Worm (Caenorhabditis elegans) whole organism, midembryonic: ENCODE data around the gene R08F11.4.

ENCODE experiments used
- T22C8.4 ChIP-seq: fragments of 200-800 bp; sonication (Bioruptor generic); IDR thresholded peaks from 2 replicates; pipeline ENCODE4 v1.3.6; 2022; ENCODE audit warnings: missing genetic modification characterization, missing compliant biosample characterization
- cog-1 ChIP-seq: sonication (generic microtip); optimal IDR thresholded peaks from 2 replicates; lab custom pipeline; 2016; ENCODE audit warnings: missing genetic modification characterization, missing compliant biosample characterization
- flt-1 ChIP-seq: fragments of 200-800 bp; sonication (Bioruptor generic); IDR thresholded peaks from 2 replicates; pipeline ENCODE4 v1.3.6; 2022; ENCODE audit warnings: missing genetic modification characterization, missing compliant biosample characterization
- klf-2 ChIP-seq: fragments of 200-800 bp; sonication (Bioruptor generic); conservative IDR thresholded peaks from 2 replicates; pipeline ENCODE4 v1.3.6; 2022; ENCODE audit warnings: missing genetic modification reagents, missing genetic modification characterization, missing compliant biosample characterization
- med-1 ChIP-seq: sonication (generic microtip); optimal IDR thresholded peaks from 2 replicates; lab custom pipeline; 2017; ENCODE audit warnings: missing genetic modification characterization, mild to moderate bottlenecking, missing compliant biosample characterization, antibody characterized with exemption, missing genetic modification reagents; ENCODE audit not compliant: insufficient read depth
- ref-1 ChIP-seq: fragments of 200-800 bp; sonication (Bioruptor generic); conservative IDR thresholded peaks from 2 replicates; pipeline ENCODE4 v1.3.6; 2022; ENCODE audit warnings: missing genetic modification reagents, missing genetic modification characterization, missing compliant biosample characterization
- tab-1 ChIP-seq: fragments of 200-800 bp; sonication (Bioruptor generic); IDR thresholded peaks from 2 replicates; pipeline ENCODE4 v1.3.6; 2022; ENCODE audit warnings: missing genetic modification characterization, missing compliant biosample characterization
- ztf-23 ChIP-seq: fragments of 200-800 bp; sonication (Bioruptor generic); IDR thresholded peaks from 2 replicates; pipeline ENCODE4 v1.3.6; 2022; ENCODE audit warnings: missing genetic modification reagents, missing genetic modification characterization, missing compliant biosample characterization
- ztf-29 ChIP-seq: fragments of 200-800 bp; sonication (Bioruptor generic); IDR thresholded peaks from 2 replicates; pipeline ENCODE4 v1.3.6; 2022; ENCODE audit warnings: missing genetic modification reagents, missing genetic modification characterization, missing compliant biosample characterization

The R08F11.4 gene

DNA sequence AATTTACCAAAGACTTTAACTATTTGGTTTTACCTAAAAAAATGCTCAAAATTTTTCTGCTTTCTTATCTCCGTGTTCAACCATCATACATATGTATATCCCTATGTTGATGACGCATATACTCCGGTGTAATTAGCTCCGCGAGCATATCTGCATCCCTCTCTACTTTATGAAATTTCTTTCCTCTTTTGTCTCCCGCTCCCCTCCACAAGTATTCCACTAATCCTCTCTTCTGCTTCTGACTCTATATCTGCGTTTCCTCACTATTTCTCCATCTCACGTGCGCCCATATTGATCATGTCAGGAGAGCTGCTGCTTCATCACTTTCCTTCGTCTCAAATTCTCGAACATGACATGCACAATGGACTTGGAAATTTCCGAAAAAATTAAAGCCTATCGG lies 9.6 kb upstream of the R08F11.4 start, which contains the start of gene H10D18.1:
H10D18.1 (plus strand) TSS at position 277 of the 400 bp plus-strand sequence.
- no peak for TF ChIP-seq tab-1 (GFP tag; lab: Robert Waterston, UW)
- no peak for TF ChIP-seq med-1

DNA sequence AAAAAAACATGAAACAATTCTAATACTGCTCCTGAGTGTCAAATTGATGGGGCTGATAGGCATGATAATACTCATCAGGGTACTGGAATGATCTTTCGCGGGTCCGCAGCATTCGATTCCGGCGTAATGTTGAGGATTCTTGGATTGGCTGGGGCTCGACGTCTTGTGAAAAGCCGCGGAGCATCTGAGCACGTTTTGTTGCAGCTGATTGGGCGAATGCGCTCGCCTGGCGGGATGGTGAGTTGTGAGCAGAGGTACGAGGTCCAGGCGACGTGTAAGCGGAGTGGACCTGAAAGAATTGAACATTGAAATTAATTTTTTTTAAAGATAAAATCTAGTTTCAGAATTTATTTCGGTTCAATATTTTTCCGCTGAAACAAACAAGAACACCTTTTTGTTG lies 8.7 kb upstream of the R08F11.4 start:
- TF ChIP-seq cog-1 (no peak), tab-1 (GFP tag; lab: Robert Waterston, UW) (no peak), T22C8.4 (no peak), ref-1 (GFP tag; lab: Robert Waterston, UW) (no peak), ztf-29 (GFP tag; lab: Robert Waterston, UW) (no peak), med-1 (no peak), ztf-23 (GFP tag; lab: Robert Waterston, UW) (no peak), klf-2 (GFP tag; lab: Robert Waterston, UW) (no peak), flt-1 (no peak)

ce11 chrV:3812291-3812690 lies 7.0 kb upstream of the R08F11.4 start, which contains the start of gene scl-12:
TSS of gene scl-12 (plus strand) at chrV:3812591.
- TF ChIP-seq ref-1 (GFP tag; lab: Robert Waterston, UW) (no peak), ztf-23 (GFP tag; lab: Robert Waterston, UW) (no peak), tab-1 (GFP tag; lab: Robert Waterston, UW) (no peak), T22C8.4 (no peak)

DNA sequence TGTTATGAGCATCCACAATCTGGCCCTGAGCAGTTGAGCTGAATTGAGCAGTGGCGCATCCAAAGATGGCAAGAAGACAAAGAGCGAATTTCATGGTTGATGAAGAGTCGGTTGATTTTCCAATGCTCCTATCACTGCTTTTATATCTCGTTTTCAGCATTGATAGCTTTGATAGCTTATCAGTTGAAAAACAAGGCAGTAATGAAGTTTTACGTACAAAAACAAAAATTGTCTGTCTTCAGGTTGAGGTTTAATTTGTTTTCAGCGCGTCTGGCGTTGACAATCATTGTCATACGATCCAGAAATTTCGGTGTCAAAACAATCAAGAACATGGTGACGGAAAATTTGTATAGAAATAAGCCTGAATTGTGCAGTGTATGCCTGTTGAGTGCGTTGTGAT lies 6.2 kb upstream of the R08F11.4 start, which contains the start of gene scl-13:
scl-13 (minus strand) TSS at position 101 of the 400 bp plus-strand sequence.
- no peak for TF ChIP-seq med-1
- TF ChIP-seq klf-2 (GFP tag; lab: Robert Waterston, UW) = no peak
- TF ChIP-seq ref-1 (GFP tag; lab: Robert Waterston, UW) = no peak

ce11 chrV:3810035-3810434 lies 4.7 kb upstream of the R08F11.4 start:
- TF ChIP-seq ztf-29 (GFP tag; lab: Robert Waterston, UW) (no peak), ztf-23 (GFP tag; lab: Robert Waterston, UW) (no peak), klf-2 (GFP tag; lab: Robert Waterston, UW) (no peak), T22C8.4 (no peak), cog-1 (no peak), ref-1 (GFP tag; lab: Robert Waterston, UW) (no peak), med-1 (no peak), flt-1 (no peak), tab-1 (GFP tag; lab: Robert Waterston, UW) (no peak)

DNA sequence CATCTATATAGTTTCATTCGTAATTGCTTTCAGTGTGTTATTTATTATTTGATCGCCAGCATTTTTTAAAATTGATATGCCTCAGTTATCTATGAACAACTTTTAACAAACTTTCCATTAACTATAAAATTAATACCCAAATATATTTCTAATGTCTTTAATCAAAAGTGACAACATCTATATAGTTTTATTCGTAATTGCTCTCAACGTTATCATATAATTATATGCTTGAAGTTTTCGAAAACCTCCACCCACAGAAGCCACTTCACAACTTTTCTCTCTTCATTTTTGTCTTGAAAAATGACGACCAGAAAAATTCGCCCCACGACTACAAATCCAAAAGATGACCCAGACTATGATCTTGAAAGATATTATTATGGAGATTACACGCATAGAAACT lies 3.0 kb upstream of the R08F11.4 start, which contains the start of gene srw-6:
srw-6 (plus strand) TSS at position 301 of the 400 bp plus-strand sequence.
- TF ChIP-seq ref-1 (GFP tag; lab: Robert Waterston, UW) (no peak), med-1 (no peak), ztf-23 (GFP tag; lab: Robert Waterston, UW) (no peak), ztf-29 (GFP tag; lab: Robert Waterston, UW) (no peak), klf-2 (GFP tag; lab: Robert Waterston, UW) (no peak), cog-1 (no peak), T22C8.4 (no peak), flt-1 (no peak)

DNA sequence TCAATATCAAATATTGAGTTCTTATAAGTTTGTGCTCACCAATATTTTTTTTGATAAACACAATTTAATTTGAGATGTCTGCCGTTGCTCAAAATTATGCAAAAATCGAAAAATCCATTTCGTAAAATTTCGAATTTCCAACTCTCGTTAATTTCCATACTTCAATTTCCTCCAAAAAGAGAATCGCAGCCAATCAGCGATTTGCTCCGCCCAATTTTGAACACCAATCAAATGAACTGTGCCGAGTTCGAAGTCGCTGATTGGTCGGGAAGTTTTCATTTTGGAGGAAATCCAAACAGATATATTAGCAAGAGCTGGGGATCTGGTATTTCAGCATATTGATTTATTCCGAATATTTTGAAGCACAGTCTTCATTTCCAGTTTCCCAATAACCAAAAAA lies 2.5 kb upstream of the R08F11.4 start:
- TF ChIP-seq tab-1 (GFP tag; lab: Robert Waterston, UW) (no peak), ztf-29 (GFP tag; lab: Robert Waterston, UW) (no peak), ztf-23 (GFP tag; lab: Robert Waterston, UW) (no peak), klf-2 (GFP tag; lab: Robert Waterston, UW) (no peak), cog-1 (no peak), med-1 (no peak), ref-1 (GFP tag; lab: Robert Waterston, UW) (no peak), T22C8.4 (no peak), flt-1 (no peak)

DNA sequence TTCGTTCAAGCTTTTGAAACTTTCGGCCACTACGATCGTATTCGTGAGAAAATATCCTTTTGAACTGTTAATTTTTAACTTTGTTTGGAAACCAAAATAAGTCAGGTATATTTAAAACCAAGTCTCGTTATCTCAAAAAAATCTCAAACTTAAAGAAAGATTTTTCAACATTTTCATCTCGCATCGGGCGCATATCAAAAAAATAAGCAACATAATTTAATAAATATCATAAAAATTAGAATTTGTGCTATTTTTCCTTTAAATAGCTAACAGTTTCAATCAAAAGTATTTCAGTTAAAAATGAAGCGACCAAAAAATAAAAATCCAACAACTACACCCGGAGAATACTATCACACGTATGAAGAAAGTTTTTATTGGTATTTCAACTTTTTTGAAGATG lies 634 bp upstream of the R08F11.4 start, which contains the start of gene srw-7:
srw-7 (plus strand) TSS at position 301 of the 400 bp plus-strand sequence.
- TF ChIP-seq T22C8.4 = no peak

DNA sequence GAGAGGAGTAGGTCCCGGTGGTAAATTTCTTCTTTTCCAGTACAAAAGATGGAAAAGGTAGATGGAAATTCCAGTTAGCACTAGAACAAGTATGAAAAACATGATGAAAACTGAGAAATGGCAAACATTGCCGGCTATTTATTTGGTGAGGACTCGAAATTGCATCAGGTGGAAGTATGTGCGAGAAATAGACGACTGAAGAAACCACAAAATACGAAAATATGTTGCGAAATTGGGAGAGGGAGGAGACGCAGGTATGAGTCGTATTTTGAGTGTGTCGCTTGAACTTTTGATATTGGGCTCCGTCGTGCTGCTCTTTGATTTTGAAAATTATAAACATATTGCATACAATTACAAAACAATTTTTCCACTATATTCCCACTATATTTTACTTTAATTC lies 2.0 kb downstream of the R08F11.4 start, which contains the start of gene cyp-33C8:
cyp-33C8 (minus strand) TSS at position 200 of the 400 bp plus-strand sequence.
- TF ChIP-seq flt-1 (no peak), ztf-23 (GFP tag; lab: Robert Waterston, UW) (no peak), T22C8.4 (no peak), ref-1 (GFP tag; lab: Robert Waterston, UW) (no peak), cog-1 (no peak), ztf-29 (GFP tag; lab: Robert Waterston, UW) (no peak), med-1 (no peak), klf-2 (GFP tag; lab: Robert Waterston, UW) (no peak), tab-1 (GFP tag; lab: Robert Waterston, UW) (no peak)

ce11 chrV:3801787-3802417 lies 3.4 kb downstream of the R08F11.4 start:
- TF ChIP-seq T22C8.4 (no peak), klf-2 (GFP tag; lab: Robert Waterston, UW) (no peak)

ce11 chrV:3800378-3800777 lies 4.9 kb downstream of the R08F11.4 start, which contains the start of gene srt-30:
TSS of gene srt-30 (minus strand) at chrV:3800478.
- TF ChIP-seq ref-1 (GFP tag; lab: Robert Waterston, UW) (no peak), med-1 (no peak), klf-2 (GFP tag; lab: Robert Waterston, UW) (no peak), tab-1 (GFP tag; lab: Robert Waterston, UW) (no peak), ztf-29 (GFP tag; lab: Robert Waterston, UW) (no peak)
